Worm (Caenorhabditis elegans): ENCODE results near the gene cdc-25.3.

Gene cdc-25.3

ce11 chrIII:8917879-8918381, at the start of gene cdc-25.3:
Gene cdc-25.3, minus strand, starts transcription at chrIII:8917929.
- no peak for TF ChIP-seq aly-2 (tag; optimal IDR thresholded peaks at IDR 0.05)
- no peak for TF ChIP-seq mml-1 (tag; optimal IDR thresholded peaks at IDR 0.05)
- TF ChIP-seq lsy-12 (tag; optimal IDR thresholded peaks at IDR 0.05), result no peak
- TF ChIP-seq pqm-1 (tag; optimal IDR thresholded peaks at IDR 0.05), result no peak
- TF ChIP-seq pha-4 (tag; optimal IDR thresholded peaks at IDR 0.05), result no peak
- TF ChIP-seq lin-39 (tag; optimal IDR thresholded peaks at IDR 0.05), result no peak
- no peak for TF ChIP-seq fkh-2 (tag; optimal IDR thresholded peaks at IDR 0.05)
- no peak for TF ChIP-seq ZK546.5 (tag; optimal IDR thresholded peaks at IDR 0.05)

- TF ChIP-seq egl-5 (tag; optimal IDR thresholded peaks at IDR 0.05) (no peak), elt-3 (tag; optimal IDR thresholded peaks at IDR 0.05) (no peak), nfya-1 (tag; optimal IDR thresholded peaks at IDR 0.05; ENCODE audit: insufficient read depth) (no peak)
Observed at ce11 chrIII:8964684-8965283, 47.1 kb upstream of the cdc-25.3 start.

- no peak for TF ChIP-seq nhr-77 (tag; optimal IDR thresholded peaks at IDR 0.05)
- no peak for TF ChIP-seq tbx-2 (tag; optimal IDR thresholded peaks at IDR 0.05)
- no peak for TF ChIP-seq mml-1 (tag; optimal IDR thresholded peaks at IDR 0.05)
- TF ChIP-seq hmg-11 (tag; optimal IDR thresholded peaks at IDR 0.05), result no peak
- TF ChIP-seq pha-4 (tag; optimal IDR thresholded peaks at IDR 0.05), result no peak
- TF ChIP-seq daf-12 (tag; optimal IDR thresholded peaks at IDR 0.05), result no peak
- no peak for TF ChIP-seq nhr-28 (tag; optimal IDR thresholded peaks at IDR 0.05)
- no peak for TF ChIP-seq nhr-12 (tag; optimal IDR thresholded peaks at IDR 0.05)
- no peak for TF ChIP-seq nhr-25 (tag; optimal IDR thresholded peaks at IDR 0.05)
- TF ChIP-seq ceh-28 (tag; optimal IDR thresholded peaks at IDR 0.05), result no peak
- no peak for TF ChIP-seq nhr-76 (tag; optimal IDR thresholded peaks at IDR 0.05)
- TF ChIP-seq ceh-16 (tag; optimal IDR thresholded peaks at IDR 0.05), result no peak
- no peak for TF ChIP-seq ZK546.5 (tag; optimal IDR thresholded peaks at IDR 0.05)
- TF ChIP-seq skn-1 (tag; optimal IDR thresholded peaks at IDR 0.05), result no peak
- no peak for TF ChIP-seq mdl-1 (tag; optimal IDR thresholded peaks at IDR 0.05)
- no peak for TF ChIP-seq nfya-1 (tag; optimal IDR thresholded peaks at IDR 0.05; ENCODE audit: insufficient read depth)
- TF ChIP-seq ama-1 (optimal IDR thresholded peaks at IDR 0.05), result no peak
Observed at ce11 chrIII:8962475-8962874, 44.7 kb upstream of the cdc-25.3 start.

- TF ChIP-seq eor-1 (tag; optimal IDR thresholded peaks at IDR 0.05) (no peak), snpc-4 (tag; optimal IDR thresholded peaks at IDR 0.05) (no peak), pqm-1 (tag; optimal IDR thresholded peaks at IDR 0.05) (no peak), egl-27 (tag; optimal IDR thresholded peaks at IDR 0.05) (no peak), mml-1 (tag; optimal IDR thresholded peaks at IDR 0.05) (no peak), unc-39 (tag; optimal IDR thresholded peaks at IDR 0.05) (no peak), sea-2 (GFP tag; optimal IDR thresholded peaks at IDR 0.05) (no peak), nhr-12 (tag; optimal IDR thresholded peaks at IDR 0.05) (no peak), fkh-2 (tag; optimal IDR thresholded peaks at IDR 0.05) (no peak)
Observed at ce11 chrIII:8961993-8962392, 44.3 kb upstream of the cdc-25.3 start, which contains the start of gene grl-25. Gene grl-25, plus strand, starts transcription at chrIII:8962293.

- TF ChIP-seq jun-1 (tag; optimal IDR thresholded peaks at IDR 0.05), result no peak
- no peak for TF ChIP-seq ceh-82 (tag; optimal IDR thresholded peaks at IDR 0.05)
- TF ChIP-seq ceh-28 (tag; optimal IDR thresholded peaks at IDR 0.05), result no peak
- no peak for TF ChIP-seq ztf-11 (tag; optimal IDR thresholded peaks at IDR 0.05)
- TF ChIP-seq unc-39 (tag; optimal IDR thresholded peaks at IDR 0.05), result no peak
- TF ChIP-seq unc-62 (GFP tag; optimal IDR thresholded peaks at IDR 0.05), result no peak
- TF ChIP-seq nhr-67 (tag; optimal IDR thresholded peaks at IDR 0.05), result no peak
- no peak for TF ChIP-seq tbx-2 (tag; optimal IDR thresholded peaks at IDR 0.05)
- TF ChIP-seq lin-15B (tag; optimal IDR thresholded peaks at IDR 0.05), result no peak
- TF ChIP-seq nhr-237 (tag; optimal IDR thresholded peaks at IDR 0.05), result no peak
Observed at ce11 chrIII:8960664-8961063, 42.9 kb upstream of the cdc-25.3 start, which contains the start of gene ZK643.6. Gene ZK643.6, minus strand, starts transcription at chrIII:8960764.

Data from whole organism, L3 larva.